Fruit fly (Drosophila melanogaster) whole organism, embryonic: ENCODE results near the gene CG2816.
A peak's percentile ranks its signal among the peaks of the same experiment; 100 is the strongest.

Experiments used
- Aef1 ChIP-seq: fragments of 200-800 bp; sonication (Bioruptor generic); IDR thresholded peaks from 3 replicates; pipeline ENCODE4 v1.3.6; 2022; ENCODE audit warnings: missing biosample characterization, missing genetic modification characterization
- Bgb ChIP-seq: fragments of 200-800 bp; sonication (Bioruptor generic); IDR thresholded peaks from 2 replicates; pipeline ENCODE4 v1.3.6; 2022; ENCODE audit warnings: missing biosample characterization, missing genetic modification characterization; ENCODE audit not compliant: partially characterized antibody
- BtbVII ChIP-seq: fragments of 200-800 bp; sonication (Bioruptor generic); optimal IDR thresholded peaks from 3 replicates; lab custom pipeline; 2017; ENCODE audit warnings: missing biosample characterization, mild to moderate bottlenecking, missing genetic modification characterization
- CG10267 ChIP-seq: fragments of 200-800 bp; sonication (Bioruptor generic); optimal IDR thresholded peaks from 2 replicates; lab custom pipeline; 2018; ENCODE audit warnings: missing biosample characterization, mild to moderate bottlenecking, missing genetic modification characterization, moderate library complexity
- CG11695 ChIP-seq: fragments of 200-800 bp; sonication (Bioruptor generic); IDR thresholded peaks from 3 replicates; pipeline ENCODE4 v1.3.6; 2022; ENCODE audit warnings: missing biosample characterization, missing genetic modification characterization
- CG12104 ChIP-seq: fragments of 200-800 bp; sonication (Bioruptor generic); optimal IDR thresholded peaks from 3 replicates; lab custom pipeline; 2016; ENCODE audit warnings: missing biosample characterization, missing genetic modification characterization
- CG12744 ChIP-seq: fragments of 200-800 bp; sonication (Bioruptor generic); optimal IDR thresholded peaks from 2 replicates; lab custom pipeline; 2016; ENCODE audit warnings: missing biosample characterization, missing genetic modification characterization
- CG1529 ChIP-seq: fragments of 200-800 bp; sonication (Bioruptor generic); optimal IDR thresholded peaks from 3 replicates; lab custom pipeline; 2018; ENCODE audit warnings: missing biosample characterization, missing genetic modification characterization
- CG1602 ChIP-seq: fragments of 200-800 bp; sonication (Bioruptor generic); optimal IDR thresholded peaks from 3 replicates; lab custom pipeline; 2016; ENCODE audit warnings: missing biosample characterization, missing genetic modification characterization
- CG17385 ChIP-seq: fragments of 200-800 bp; sonication (Bioruptor generic); optimal IDR thresholded peaks from 3 replicates; lab custom pipeline; 2018; ENCODE audit warnings: missing biosample characterization, mild to moderate bottlenecking, missing genetic modification characterization
- CG17802 ChIP-seq: fragments of 200-800 bp; sonication (Bioruptor generic); optimal IDR thresholded peaks from 2 replicates; lab custom pipeline; 2018; ENCODE audit warnings: missing biosample characterization, mild to moderate bottlenecking, missing genetic modification characterization, moderate library complexity
- CG30431 ChIP-seq: fragments of 200-800 bp; sonication (Bioruptor generic); optimal IDR thresholded peaks from 2 replicates; lab custom pipeline; 2017; ENCODE audit warnings: missing biosample characterization, missing genetic modification characterization
- CG31224 ChIP-seq: fragments of 200-800 bp; sonication (Bioruptor generic); IDR thresholded peaks from 2 replicates; pipeline ENCODE4 v1.3.6; 2022; ENCODE audit warnings: missing biosample characterization, missing genetic modification characterization
- CG31388 ChIP-seq: fragments of 200-800 bp; sonication (Bioruptor generic); optimal IDR thresholded peaks from 2 replicates; lab custom pipeline; 2016; ENCODE audit warnings: missing biosample characterization, missing genetic modification characterization
- CG6175 ChIP-seq: fragments of 200-800 bp; sonication (Bioruptor generic); IDR thresholded peaks from 3 replicates; pipeline ENCODE4 v1.3.6; 2022; ENCODE audit warnings: missing biosample characterization, missing genetic modification characterization
- CG6654 ChIP-seq: fragments of 200-800 bp; sonication (Bioruptor generic); optimal IDR thresholded peaks from 2 replicates; lab custom pipeline; 2017; ENCODE audit warnings: missing biosample characterization, mild to moderate bottlenecking, missing genetic modification characterization
- CG7745 ChIP-seq: fragments of 200-800 bp; sonication (Bioruptor generic); optimal IDR thresholded peaks from 2 replicates; lab custom pipeline; 2018; ENCODE audit warnings: missing biosample characterization, mild to moderate bottlenecking, missing genetic modification characterization, moderate library complexity
- CG7839 ChIP-seq: fragments of 200-800 bp; sonication (Bioruptor generic); optimal IDR thresholded peaks from 3 replicates; lab custom pipeline; 2018; ENCODE audit warnings: missing biosample characterization, mild to moderate bottlenecking, missing genetic modification characterization, moderate library complexity
- CG9609 ChIP-seq: fragments of 200-800 bp; sonication (Bioruptor generic); optimal IDR thresholded peaks from 3 replicates; lab custom pipeline; 2016; ENCODE audit warnings: missing biosample characterization, missing genetic modification characterization
- Dp ChIP-seq: fragments of 200-800 bp; sonication (Bioruptor generic); optimal IDR thresholded peaks from 2 replicates; lab custom pipeline; 2018; ENCODE audit warnings: missing biosample characterization, mild to moderate bottlenecking, missing genetic modification characterization, moderate library complexity
- Ets65A ChIP-seq: fragments of 200-800 bp; sonication (Bioruptor generic); peaks from one replicate; lab custom pipeline; 2016; ENCODE audit warnings: missing biosample characterization, missing genetic modification characterization
- HLH4C ChIP-seq: fragments of 200-800 bp; sonication (Bioruptor generic); IDR thresholded peaks from 3 replicates; pipeline ENCODE4 v1.3.6; 2022; ENCODE audit warnings: missing biosample characterization, missing genetic modification characterization; ENCODE audit not compliant: partially characterized antibody
- MBD-R2 ChIP-seq: fragments of 200-800 bp; sonication (Bioruptor generic); IDR thresholded peaks from 2 replicates; pipeline ENCODE4 v1.3.6; 2022; ENCODE audit warnings: missing biosample characterization, missing genetic modification characterization
- Oaz ChIP-seq: fragments of 200-800 bp; sonication (Bioruptor generic); IDR thresholded peaks from 2 replicates; pipeline ENCODE4 v1.3.6; 2022; ENCODE audit warnings: missing biosample characterization, missing genetic modification characterization
- Opbp ChIP-seq: fragments of 200-800 bp; sonication (Bioruptor generic); IDR thresholded peaks from 3 replicates; pipeline ENCODE4 v1.3.6; 2022; ENCODE audit warnings: missing biosample characterization, missing genetic modification characterization; ENCODE audit not compliant: partially characterized antibody
- Optix ChIP-seq: fragments of 200-800 bp; sonication (Bioruptor generic); IDR thresholded peaks from 3 replicates; pipeline ENCODE4 v1.3.6; 2022; ENCODE audit warnings: missing biosample characterization, missing genetic modification characterization
- Ptx1 ChIP-seq: fragments of 200-800 bp; sonication (Bioruptor generic); IDR thresholded peaks from 2 replicates; pipeline ENCODE4 v1.3.6; 2022; ENCODE audit warnings: missing biosample characterization, missing genetic modification characterization
- Ravus ChIP-seq: fragments of 200-800 bp; sonication (Bioruptor generic); IDR thresholded peaks from 2 replicates; pipeline ENCODE4 v1.3.6; 2022; ENCODE audit warnings: missing biosample characterization, missing genetic modification characterization
- Rx ChIP-seq: fragments of 200-800 bp; sonication (Bioruptor generic); IDR thresholded peaks from 2 replicates; pipeline ENCODE4 v1.3.6; 2022; ENCODE audit warnings: missing biosample characterization, missing genetic modification characterization
- Spps ChIP-seq: fragments of 200-800 bp; sonication (Bioruptor generic); optimal IDR thresholded peaks from 2 replicates; lab custom pipeline; 2018; ENCODE audit warnings: missing biosample characterization, mild to moderate bottlenecking, missing genetic modification characterization
- Vsx1 ChIP-seq: fragments of 200-800 bp; sonication (Bioruptor generic); optimal IDR thresholded peaks from 2 replicates; lab custom pipeline; 2017; ENCODE audit warnings: missing biosample characterization, mild to moderate bottlenecking, missing genetic modification characterization, missing genetic modification reagents
- az2 ChIP-seq: fragments of 200-800 bp; sonication (Bioruptor generic); optimal IDR thresholded peaks from 3 replicates; lab custom pipeline; 2016; ENCODE audit warnings: missing biosample characterization, missing genetic modification characterization
- chif ChIP-seq, 2 experiments: fragments of 200-800 bp; sonication (Bioruptor generic); optimal IDR thresholded peaks; 3 replicates each; lab custom pipeline; 2016; ENCODE audit warnings: missing biosample characterization in 2 of 2, missing genetic modification characterization in 2 of 2
- crp ChIP-seq, 2 experiments: fragments of 200-800 bp; sonication (Bioruptor generic); optimal IDR thresholded peaks; 2 replicates in 1 of 2; 3 replicates in 1 of 2; lab custom pipeline; 2017; ENCODE audit warnings: missing biosample characterization in 2 of 2, missing genetic modification characterization in 2 of 2, mild to moderate bottlenecking in 1 of 2, moderate library complexity in 1 of 2
- dati ChIP-seq: fragments of 200-800 bp; sonication (Bioruptor generic); IDR thresholded peaks from 2 replicates; pipeline ENCODE4 v1.3.6; 2022; ENCODE audit warnings: missing biosample characterization, missing genetic modification characterization
- fu2 ChIP-seq: fragments of 200-800 bp; sonication (Bioruptor generic); optimal IDR thresholded peaks from 2 replicates; lab custom pipeline; 2016; ENCODE audit warnings: missing biosample characterization, missing genetic modification characterization
- gcm ChIP-seq: fragments of 200-800 bp; sonication (Bioruptor generic); optimal IDR thresholded peaks from 2 replicates; lab custom pipeline; 2019; ENCODE audit warnings: missing biosample characterization, mild to moderate bottlenecking, missing genetic modification characterization, moderate library complexity
- gsb-n ChIP-seq: fragments of 200-800 bp; sonication (Bioruptor generic); optimal IDR thresholded peaks from 3 replicates; lab custom pipeline; 2018; ENCODE audit warnings: missing biosample characterization, mild to moderate bottlenecking, missing genetic modification characterization
- nmo ChIP-seq: fragments of 200-800 bp; sonication (Bioruptor generic); optimal IDR thresholded peaks from 2 replicates; lab custom pipeline; 2018; ENCODE audit warnings: missing biosample characterization, mild to moderate bottlenecking, missing genetic modification characterization, moderate library complexity
- org-1 ChIP-seq: fragments of 200-800 bp; sonication (Bioruptor generic); optimal IDR thresholded peaks from 2 replicates; lab custom pipeline; 2017; ENCODE audit warnings: missing biosample characterization, missing genetic modification characterization
- pb ChIP-seq: fragments of 200-800 bp; sonication (Bioruptor generic); optimal IDR thresholded peaks from 3 replicates; lab custom pipeline; 2016; ENCODE audit warnings: missing biosample characterization, missing genetic modification characterization
- prd ChIP-seq, 3 experiments: fragments of >200 bp in 2 of 3; fragments of 200-800 bp in 1 of 3; sonication (Bioruptor generic) in 1 of 3; optimal IDR thresholded peaks in 2 of 3; IDR thresholded peaks in 1 of 3; 2 replicates in 2 of 3; 3 replicates in 1 of 3; pipeline versions ENCODE4 v1.3.6 to Lab custom; 2017 to 2022; ENCODE audit warnings: missing biosample characterization in 1 of 3, missing genetic modification characterization in 1 of 3
- sc ChIP-seq, 3 experiments: fragments of >200 bp in 2 of 3; fragments of 200-800 bp in 1 of 3; sonication (Bioruptor generic) in 1 of 3; optimal IDR thresholded peaks; 2 replicates in 2 of 3; 3 replicates in 1 of 3; lab custom pipeline; 2017; ENCODE audit warnings: mild to moderate bottlenecking in 1 of 3, missing biosample characterization in 1 of 3, missing genetic modification characterization in 1 of 3, missing genetic modification reagents in 1 of 3
- sisA ChIP-seq: fragments of 200-800 bp; sonication (Bioruptor generic); IDR thresholded peaks from 2 replicates; pipeline ENCODE4 v1.3.6; 2022; ENCODE audit warnings: missing biosample characterization, missing genetic modification characterization
- slbo ChIP-seq: fragments of 200-800 bp; sonication (Bioruptor generic); IDR thresholded peaks from 2 replicates; pipeline ENCODE4 v1.3.6; 2022; ENCODE audit warnings: missing biosample characterization, missing genetic modification characterization
- tgo ChIP-seq: fragments of 200-800 bp; sonication (Bioruptor generic); IDR thresholded peaks from 3 replicates; pipeline ENCODE4 v1.3.6; 2022; ENCODE audit warnings: missing biosample characterization, missing genetic modification characterization
- wdn ChIP-seq: fragments of 200-800 bp; sonication (Bioruptor generic); IDR thresholded peaks from 2 replicates; pipeline ENCODE4 v1.3.6; 2022; ENCODE audit warnings: missing biosample characterization, missing genetic modification characterization
- yki ChIP-seq: fragments of >200 bp; optimal IDR thresholded peaks from 3 replicates; lab custom pipeline; 2018
- z ChIP-seq: fragments of 200-800 bp; sonication (Bioruptor generic); IDR thresholded peaks from 3 replicates; pipeline ENCODE4 v1.3.6; 2022; ENCODE audit warnings: missing biosample characterization, missing genetic modification characterization

The CG2816 gene

dm6 chr2L:3657349-3658142 lies 45.9 kb upstream of the CG2816 start (continued):
- no peak for TF ChIP-seq fu2 (GFP tag; lab: Kevin White, UChicago)
- peak; percentile 24 for TF ChIP-seq CG17385
- peak; percentile 50 for TF ChIP-seq CG7839 (tag; lab: Kevin White, UChicago)
- TF ChIP-seq MBD-R2 (GFP tag; lab: Robert Waterston, UW): no peak
- peak; percentile 32 for TF ChIP-seq yki (lab: Kevin White, UChicago)
- TF ChIP-seq CG12104 (GFP tag; lab: Kevin White, UChicago): no peak
- TF ChIP-seq pb (GFP tag; lab: Kevin White, UChicago): no peak
- no peak for TF ChIP-seq CG31224 (GFP tag; lab: Robert Waterston, UW)
- TF ChIP-seq Optix (GFP tag; lab: Robert Waterston, UW): peak; percentile 61; the same call in 2 of the 3 replicates
- no peak for TF ChIP-seq Spps (tag; lab: Kevin White, UChicago)
- TF ChIP-seq Rx (GFP tag; lab: Robert Waterston, UW): 0 out of 2 replicates have a peak, but pooled peaks have one; percentile 23
- TF ChIP-seq CG10267: peak; percentile 62
- no peak for TF ChIP-seq CG9609 (GFP tag; lab: Kevin White, UChicago)
- peak; percentile 79 for TF ChIP-seq nmo (GFP tag; lab: Kevin White, UChicago)
- TF ChIP-seq CG17802 (tag; lab: Kevin White, UChicago): no peak
- peak; percentile 60; the same call in 1 of the 3 replicates for TF ChIP-seq CG11695
- TF ChIP-seq BtbVII (GFP tag; lab: Kevin White, UChicago): no peak
- TF ChIP-seq Ets65A: peak; percentile 93
- TF ChIP-seq org-1: no peak
- TF ChIP-seq sisA (GFP tag; lab: Robert Waterston, UW): peak; percentile 57
- no peak for TF ChIP-seq wdn (GFP tag; lab: Robert Waterston, UW)
- TF ChIP-seq CG6175: no peak
- no peak for TF ChIP-seq gcm (GFP tag; lab: Kevin White, UChicago)
- no peak; the same call in 2 of the 3 replicates for TF ChIP-seq tgo (GFP tag; lab: Robert Waterston, UW)
- TF ChIP-seq CG1529: no peak
- TF ChIP-seq Oaz (GFP tag; lab: Robert Waterston, UW): no peak
- no peak for TF ChIP-seq crp (GFP tag; optimal IDR thresholded peaks at IDR 0.05; lab: Kevin White, UChicago)
- peak; percentile 63 for TF ChIP-seq CG7745
- TF ChIP-seq sc (optimal IDR thresholded peaks at IDR 0.05; lab: Kevin White, UChicago): no peak
- no peak for TF ChIP-seq sc (GFP tag; optimal IDR thresholded peaks at IDR 0.05; lab: Kevin White, UChicago)
- TF ChIP-seq Vsx1 (GFP tag; lab: Kevin White, UChicago): no peak
- TF ChIP-seq CG31388 (GFP tag; lab: Kevin White, UChicago): peak; percentile 0
- peak; percentile 52; the same call in 1 of the 2 replicates for TF ChIP-seq slbo (GFP tag; lab: Robert Waterston, UW)
- TF ChIP-seq CG6654 (GFP tag; lab: Kevin White, UChicago): no peak
- TF ChIP-seq prd (optimal IDR thresholded peaks at IDR 0.05; lab: Kevin White, UChicago): no peak
- TF ChIP-seq prd (GFP tag; IDR thresholded peaks at IDR 0.05; lab: Robert Waterston, UW): peak; percentile 72
- TF ChIP-seq dati (GFP tag; lab: Robert Waterston, UW): no peak
- TF ChIP-seq az2: peak; percentile 62
- peak; percentile 23 for TF ChIP-seq CG1602
- no peak for TF ChIP-seq z
- no peak for TF ChIP-seq gsb-n (tag; lab: Kevin White, UChicago)
- TF ChIP-seq CG12744: peak; percentile 58
- TF ChIP-seq CG30431: no peak
- TF ChIP-seq Ravus: no peak
- peak; percentile 19 for TF ChIP-seq Dp (GFP tag; lab: Kevin White, UChicago)
- TF ChIP-seq Opbp (GFP tag; lab: Robert Waterston, UW): peak; percentile 69
- TF ChIP-seq Aef1 (GFP tag; lab: Robert Waterston, UW): peak; percentile 41; the same call in 1 of the 3 replicates
- TF ChIP-seq HLH4C (GFP tag; lab: Robert Waterston, UW): no peak
- TF ChIP-seq Bgb: peak; percentile 89
- TF ChIP-seq Ptx1 (GFP tag; lab: Robert Waterston, UW): peak; percentile 53
- peak in 1 of 2 experiments; percentile 64 for TF ChIP-seq chif (GFP tag; optimal IDR thresholded peaks at IDR 0.05; lab: Kevin White, UChicago)
